Fruit fly (Drosophila melanogaster) whole organism, embryonic: ENCODE data around the gene CG3529.

ENCODE experiments used
- Adf1 ChIP-seq: fragments of 200-800 bp; sonication (Bioruptor generic); IDR thresholded peaks from 2 replicates; pipeline ENCODE4 v1.3.6; 2022; ENCODE audit warnings: missing biosample characterization, missing genetic modification characterization
- Blimp-1 ChIP-seq: fragments of 200-800 bp; sonication (Bioruptor generic); optimal IDR thresholded peaks from 3 replicates; lab custom pipeline; 2018; ENCODE audit warnings: missing biosample characterization, missing genetic modification characterization, mild to moderate bottlenecking, moderate library complexity, missing genetic modification reagents
- CG10462 ChIP-seq: fragments of 200-800 bp; sonication (Bioruptor generic); optimal IDR thresholded peaks from 2 replicates; lab custom pipeline; 2016; ENCODE audit warnings: missing biosample characterization, missing genetic modification characterization
- CG10654 ChIP-seq: fragments of 200-800 bp; sonication (Bioruptor generic); optimal IDR thresholded peaks from 2 replicates; lab custom pipeline; 2016; ENCODE audit warnings: missing biosample characterization, missing genetic modification characterization
- CG11398 ChIP-seq: fragments of 200-800 bp; sonication (Bioruptor generic); optimal IDR thresholded peaks from 2 replicates; lab custom pipeline; 2016; ENCODE audit warnings: missing biosample characterization, missing genetic modification characterization
- CG14050 ChIP-seq: fragments of 200-800 bp; sonication (Bioruptor generic); IDR thresholded peaks from 3 replicates; pipeline ENCODE4 v1.3.6; 2022; ENCODE audit warnings: missing biosample characterization, missing genetic modification characterization
- CG14667 ChIP-seq: fragments of 200-800 bp; sonication (Bioruptor generic); IDR thresholded peaks from 2 replicates; pipeline ENCODE4 v1.3.6; 2022; ENCODE audit warnings: missing biosample characterization, missing genetic modification characterization
- CG1529 ChIP-seq: fragments of 200-800 bp; sonication (Bioruptor generic); optimal IDR thresholded peaks from 3 replicates; lab custom pipeline; 2018; ENCODE audit warnings: missing biosample characterization, missing genetic modification characterization
- CG15601 ChIP-seq: fragments of 200-800 bp; sonication (Bioruptor generic); optimal IDR thresholded peaks from 3 replicates; lab custom pipeline; 2019; ENCODE audit warnings: missing biosample characterization, mild to moderate bottlenecking, missing genetic modification characterization, moderate library complexity
- CG1602 ChIP-seq: fragments of 200-800 bp; sonication (Bioruptor generic); optimal IDR thresholded peaks from 3 replicates; lab custom pipeline; 2016; ENCODE audit warnings: missing biosample characterization, missing genetic modification characterization
- CG17802 ChIP-seq: fragments of 200-800 bp; sonication (Bioruptor generic); optimal IDR thresholded peaks from 2 replicates; lab custom pipeline; 2018; ENCODE audit warnings: missing biosample characterization, mild to moderate bottlenecking, missing genetic modification characterization, moderate library complexity
- CG2889 ChIP-seq: fragments of 200-800 bp; sonication (Bioruptor generic); IDR thresholded peaks from 3 replicates; pipeline ENCODE4 v1.3.6; 2022; ENCODE audit warnings: missing biosample characterization, missing genetic modification characterization
- CG31365 ChIP-seq: fragments of 200-800 bp; sonication (Bioruptor generic); optimal IDR thresholded peaks from 2 replicates; lab custom pipeline; 2018; ENCODE audit warnings: missing biosample characterization, mild to moderate bottlenecking, missing genetic modification characterization
- CG33213 ChIP-seq: fragments of 200-800 bp; sonication (Bioruptor generic); optimal IDR thresholded peaks from 3 replicates; lab custom pipeline; 2016; ENCODE audit warnings: missing biosample characterization, missing genetic modification characterization
- CG4617 ChIP-seq: fragments of 200-800 bp; sonication (Bioruptor generic); optimal IDR thresholded peaks from 3 replicates; lab custom pipeline; 2016; ENCODE audit warnings: missing biosample characterization, missing genetic modification characterization, borderline replicate concordance
- CG6254 ChIP-seq: fragments of 200-800 bp; sonication (Bioruptor generic); optimal IDR thresholded peaks from 3 replicates; lab custom pipeline; 2017; ENCODE audit warnings: mild to moderate bottlenecking, missing biosample characterization, missing genetic modification reagents, missing genetic modification characterization
- CG9817 ChIP-seq: fragments of 200-800 bp; sonication (Bioruptor generic); optimal IDR thresholded peaks from 2 replicates; lab custom pipeline; 2018; ENCODE audit warnings: missing biosample characterization, mild to moderate bottlenecking, missing genetic modification characterization, moderate library complexity
- CoRest ChIP-seq: fragments of 200-800 bp; sonication (Bioruptor generic); optimal IDR thresholded peaks from 3 replicates; lab custom pipeline; 2018; ENCODE audit warnings: missing biosample characterization, mild to moderate bottlenecking, missing genetic modification characterization, moderate library complexity
- Ets65A ChIP-seq: fragments of 200-800 bp; sonication (Bioruptor generic); peaks from one replicate; lab custom pipeline; 2016; ENCODE audit warnings: missing biosample characterization, missing genetic modification characterization
- Hand ChIP-seq: fragments of 200-800 bp; sonication (Bioruptor generic); optimal IDR thresholded peaks from 2 replicates; lab custom pipeline; 2017; ENCODE audit warnings: mild to moderate bottlenecking, missing biosample characterization, missing genetic modification reagents, missing genetic modification characterization
- NC2α ChIP-seq: fragments of 200-800 bp; sonication (Bioruptor generic); optimal IDR thresholded peaks from 2 replicates; lab custom pipeline; 2016; ENCODE audit warnings: missing biosample characterization, missing genetic modification characterization
- Opbp ChIP-seq: fragments of 200-800 bp; sonication (Bioruptor generic); IDR thresholded peaks from 3 replicates; pipeline ENCODE4 v1.3.6; 2022; ENCODE audit warnings: missing biosample characterization, missing genetic modification characterization; ENCODE audit not compliant: partially characterized antibody
- Pdp1 ChIP-seq, 2 experiments: fragments of 200-800 bp; sonication (Bioruptor generic); optimal IDR thresholded peaks; 3 replicates each; lab custom pipeline; 2016; ENCODE audit warnings: missing biosample characterization in 2 of 2, missing genetic modification characterization in 2 of 2, mild to moderate bottlenecking in 1 of 2, moderate library complexity in 1 of 2
- Scr ChIP-seq: fragments of 200-800 bp; sonication (Bioruptor generic); IDR thresholded peaks from 2 replicates; pipeline ENCODE4 v1.3.6; 2022; ENCODE audit warnings: missing biosample characterization, missing genetic modification characterization; ENCODE audit not compliant: partially characterized antibody
- Six4 ChIP-seq: fragments of 200-800 bp; sonication (Bioruptor generic); optimal IDR thresholded peaks from 2 replicates; lab custom pipeline; 2016; ENCODE audit warnings: missing biosample characterization, missing genetic modification characterization
- Stat92E ChIP-seq, 3 experiments: fragments of >200 bp in 2 of 3; fragments of 200-800 bp in 1 of 3; sonication (Bioruptor generic) in 1 of 3; optimal IDR thresholded peaks; 2 replicates each; lab custom pipeline; 2017 to 2019; ENCODE audit warnings: missing biosample characterization in 3 of 3, missing genetic modification characterization in 3 of 3, mild to moderate bottlenecking in 1 of 3, moderate library complexity in 1 of 3
- Taf1 ChIP-seq: fragments of 200-800 bp; sonication (Bioruptor generic); IDR thresholded peaks from 2 replicates; pipeline ENCODE4 v1.3.6; 2022; ENCODE audit warnings: missing biosample characterization, missing genetic modification characterization
- Vsx1 ChIP-seq: fragments of 200-800 bp; sonication (Bioruptor generic); optimal IDR thresholded peaks from 2 replicates; lab custom pipeline; 2017; ENCODE audit warnings: missing biosample characterization, mild to moderate bottlenecking, missing genetic modification characterization, missing genetic modification reagents
- bab2 ChIP-seq: fragments of 200-800 bp; sonication (Bioruptor generic); optimal IDR thresholded peaks from 2 replicates; lab custom pipeline; 2016; ENCODE audit warnings: missing biosample characterization, missing genetic modification characterization
- bcd ChIP-seq: fragments of 200-800 bp; sonication (Bioruptor generic); optimal IDR thresholded peaks from 2 replicates; lab custom pipeline; 2017; ENCODE audit warnings: missing biosample characterization, mild to moderate bottlenecking, missing genetic modification characterization
- bigmax ChIP-seq: fragments of 200-800 bp; sonication (Bioruptor generic); optimal IDR thresholded peaks from 2 replicates; lab custom pipeline; 2018; ENCODE audit warnings: missing biosample characterization, mild to moderate bottlenecking, missing genetic modification characterization
- da ChIP-seq: fragments of 200-800 bp; sonication (Bioruptor generic); optimal IDR thresholded peaks from 2 replicates; lab custom pipeline; 2016; ENCODE audit warnings: missing biosample characterization, missing genetic modification characterization
- fd64A ChIP-seq: fragments of 200-800 bp; sonication (Bioruptor generic); optimal IDR thresholded peaks from 3 replicates; lab custom pipeline; 2018; ENCODE audit warnings: missing biosample characterization, mild to moderate bottlenecking, missing genetic modification characterization
- inv ChIP-seq: fragments of 200-800 bp; sonication (Bioruptor generic); IDR thresholded peaks from 2 replicates; pipeline ENCODE4 v1.3.6; 2022; ENCODE audit warnings: missing biosample characterization, missing genetic modification characterization; ENCODE audit not compliant: partially characterized antibody
- jigr1 ChIP-seq: fragments of 200-800 bp; sonication (Bioruptor generic); IDR thresholded peaks from 3 replicates; pipeline ENCODE4 v1.3.6; 2022; ENCODE audit warnings: missing biosample characterization, missing genetic modification characterization
- klu ChIP-seq: fragments of 200-800 bp; sonication (Bioruptor generic); IDR thresholded peaks from 2 replicates; pipeline ENCODE4 v1.3.6; 2022; ENCODE audit warnings: missing biosample characterization, missing genetic modification characterization
- kni ChIP-seq: fragments of 200-800 bp; sonication (Bioruptor generic); optimal IDR thresholded peaks from 3 replicates; lab custom pipeline; 2017; ENCODE audit warnings: mild to moderate bottlenecking, missing biosample characterization, missing genetic modification reagents, missing genetic modification characterization
- lilli ChIP-seq: fragments of 200-800 bp; sonication (Bioruptor generic); optimal IDR thresholded peaks from 3 replicates; lab custom pipeline; 2016; ENCODE audit warnings: missing biosample characterization, missing genetic modification characterization
- lola ChIP-seq, 3 experiments: fragments of >200 bp in 2 of 3; fragments of 200-800 bp in 1 of 3; sonication (Bioruptor generic) in 1 of 3; optimal IDR thresholded peaks; 2 replicates each; lab custom pipeline; 2017 to 2019; ENCODE audit warnings: missing biosample characterization in 3 of 3, missing genetic modification characterization in 3 of 3, mild to moderate bottlenecking in 1 of 3, moderate library complexity in 1 of 3
- p53 ChIP-seq: fragments of 200-800 bp; sonication (Bioruptor generic); optimal IDR thresholded peaks from 2 replicates; lab custom pipeline; 2016; ENCODE audit warnings: missing biosample characterization, missing genetic modification characterization
- pros ChIP-seq: fragments of 200-800 bp; sonication (Bioruptor generic); optimal IDR thresholded peaks from 3 replicates; lab custom pipeline; 2019; ENCODE audit warnings: missing biosample characterization, mild to moderate bottlenecking, missing genetic modification characterization, moderate library complexity
- ro ChIP-seq: fragments of 200-800 bp; sonication (Bioruptor generic); IDR thresholded peaks from 2 replicates; pipeline ENCODE4 v1.3.6; 2022; ENCODE audit warnings: missing biosample characterization, missing genetic modification characterization
- row ChIP-seq: fragments of 200-800 bp; sonication (Bioruptor generic); IDR thresholded peaks from 3 replicates; pipeline ENCODE4 v1.3.6; 2022; ENCODE audit warnings: missing biosample characterization, missing genetic modification characterization
- sens ChIP-seq: fragments of 200-800 bp; sonication (Bioruptor generic); peaks from one replicate; lab custom pipeline; 2016; ENCODE audit warnings: missing biosample characterization, missing genetic modification characterization
- sim ChIP-seq: fragments of 200-800 bp; sonication (Bioruptor generic); IDR thresholded peaks from 2 replicates; pipeline ENCODE4 v1.3.6; 2022; ENCODE audit warnings: missing biosample characterization, missing genetic modification characterization
- stwl ChIP-seq: fragments of 200-800 bp; sonication (Bioruptor generic); optimal IDR thresholded peaks from 3 replicates; lab custom pipeline; 2018; ENCODE audit warnings: missing biosample characterization, mild to moderate bottlenecking, missing genetic modification characterization, moderate library complexity
- wdn ChIP-seq: fragments of 200-800 bp; sonication (Bioruptor generic); IDR thresholded peaks from 2 replicates; pipeline ENCODE4 v1.3.6; 2022; ENCODE audit warnings: missing biosample characterization, missing genetic modification characterization
- zfh1 ChIP-seq: fragments of 200-800 bp; sonication (Bioruptor generic); IDR thresholded peaks from 3 replicates; pipeline ENCODE4 v1.3.6; 2022; ENCODE audit warnings: missing biosample characterization, missing genetic modification characterization

CG3529 gene

DNA sequence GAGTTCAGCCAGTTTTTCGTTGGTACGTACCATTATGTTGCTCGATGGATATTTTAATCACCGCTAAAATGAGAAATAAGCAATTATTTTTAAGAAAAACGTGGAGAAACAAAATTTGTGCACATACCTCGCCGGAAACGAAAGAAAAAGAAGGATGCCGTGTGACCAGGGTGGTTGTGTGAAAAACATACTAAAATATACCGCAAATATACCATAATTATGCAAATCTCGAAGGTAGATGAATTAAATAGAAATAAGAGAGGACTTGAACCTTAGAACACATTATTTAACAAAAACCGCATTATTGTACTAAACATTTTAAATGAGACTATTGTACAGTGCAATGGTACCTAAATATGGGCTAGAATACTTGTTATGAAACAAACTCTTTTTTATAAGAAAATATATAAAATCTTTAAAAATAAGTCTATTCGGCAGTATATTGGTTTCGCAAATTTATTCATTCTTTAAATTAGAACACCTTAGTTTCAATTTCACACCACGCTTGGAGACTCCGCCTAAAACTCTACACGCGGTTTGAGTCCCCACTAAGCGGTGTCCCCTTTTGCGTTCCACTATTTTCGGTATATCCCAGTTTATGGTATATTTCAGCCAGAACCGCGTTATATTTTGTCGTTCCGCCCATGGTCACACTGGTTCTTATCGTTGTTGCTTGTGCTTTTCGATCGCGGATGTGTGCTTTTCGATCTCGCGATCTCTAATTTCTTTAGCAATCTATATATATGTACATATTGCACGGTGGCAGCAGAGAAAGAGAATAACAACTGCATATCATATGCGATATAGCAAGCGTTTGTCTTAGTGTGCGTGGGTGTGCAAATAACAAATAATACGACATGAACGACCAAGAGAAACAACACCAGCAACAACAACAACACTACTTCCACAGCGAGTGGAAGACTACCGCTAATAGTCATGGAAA is 16.7 kb upstream of the CG3529 start, which contains the start of the genes RpS17 and MTF-1 (continued):
- no peak for TF ChIP-seq CG2889
- TF ChIP-seq lola (GFP tag; optimal IDR thresholded peaks at IDR 0.05; lab: Kevin White, UChicago) = no peak
- no peak for TF ChIP-seq inv
- no peak for TF ChIP-seq da (GFP tag; lab: Kevin White, UChicago)
- no peak for TF ChIP-seq Taf1 (GFP tag; lab: Robert Waterston, UW)
- no peak; the same call in 1 of the 2 replicates for TF ChIP-seq Scr (GFP tag; lab: Robert Waterston, UW)
- peak; percentile 39 for TF ChIP-seq stwl (tag; lab: Kevin White, UChicago)
- peak; percentile 25 for TF ChIP-seq CG31365 (tag; lab: Kevin White, UChicago)
- TF ChIP-seq CG10654 (GFP tag; lab: Kevin White, UChicago) = no peak
- TF ChIP-seq CG11398 (GFP tag; lab: Kevin White, UChicago) = peak; percentile 62
- no peak for TF ChIP-seq klu (GFP tag; lab: Robert Waterston, UW)
- TF ChIP-seq p53 (GFP tag; lab: Kevin White, UChicago) = no peak
- TF ChIP-seq CG6254 = no peak
- TF ChIP-seq sim (GFP tag; lab: Robert Waterston, UW) = 0 out of 2 replicates have a peak, but pooled peaks have one; percentile 16
- TF ChIP-seq jigr1 = no peak
- TF ChIP-seq CG4617 (GFP tag; lab: Kevin White, UChicago) = peak; percentile 60
- TF ChIP-seq sens (GFP tag; lab: Kevin White, UChicago) = peak; percentile 88
- TF ChIP-seq Vsx1 (GFP tag; lab: Kevin White, UChicago) = peak; percentile 51
- peak; percentile 68; the same call in 2 of the 3 replicates for TF ChIP-seq zfh1 (GFP tag; lab: Robert Waterston, UW)
- peak; percentile 10; the same call in 1 of the 3 replicates for TF ChIP-seq row (GFP tag; lab: Robert Waterston, UW)
- TF ChIP-seq kni (GFP tag; lab: Kevin White, UChicago) = peak; percentile 22
- no peak for TF ChIP-seq CG9817 (tag; lab: Kevin White, UChicago)
- TF ChIP-seq bigmax (GFP tag; lab: Kevin White, UChicago) = no peak
- peak; percentile 63 for TF ChIP-seq CG15601 (tag; lab: Kevin White, UChicago)
- no peak for TF ChIP-seq Six4 (GFP tag; lab: Kevin White, UChicago)
- TF ChIP-seq Stat92E (GFP tag; optimal IDR thresholded peaks at IDR 0.05; lab: Kevin White, UChicago) = peak in 1 of 3 experiments; percentile 30
- TF ChIP-seq CG10462 (GFP tag; lab: Kevin White, UChicago) = no peak
- TF ChIP-seq Opbp (GFP tag; lab: Robert Waterston, UW) = no peak
- TF ChIP-seq pros (GFP tag; lab: Kevin White, UChicago) = no peak
- no peak for TF ChIP-seq CG1602 (GFP tag; lab: Kevin White, UChicago)
- TF ChIP-seq fd64A (GFP tag; lab: Kevin White, UChicago) = peak; percentile 21
- TF ChIP-seq CG33213 = peak; percentile 57
- no peak for TF ChIP-seq bab2 (GFP tag; lab: Kevin White, UChicago)
- TF ChIP-seq CG1529 (GFP tag; lab: Kevin White, UChicago) = peak; percentile 51
- TF ChIP-seq NC2α (GFP tag; lab: Kevin White, UChicago) = no peak
- peak; percentile 37 for TF ChIP-seq Hand (GFP tag; lab: Kevin White, UChicago)
- TF ChIP-seq wdn = 0 out of 2 replicates have a peak, but pooled peaks have one; percentile 11
- no peak for TF ChIP-seq lilli (GFP tag; lab: Kevin White, UChicago)
- TF ChIP-seq CG14050 = peak; percentile 42; the same call in 2 of the 3 replicates
- peak; percentile 48 for TF ChIP-seq bcd (GFP tag; lab: Kevin White, UChicago)
- TF ChIP-seq CG17802 (tag; lab: Kevin White, UChicago) = no peak
- peak; percentile 31 for TF ChIP-seq CoRest (tag; lab: Kevin White, UChicago)
- TF ChIP-seq Adf1 (GFP tag; lab: Robert Waterston, UW) = no peak
- TF ChIP-seq CG14667 (GFP tag; lab: Robert Waterston, UW) = no peak
- no peak for TF ChIP-seq ro
- peak; percentile 85 for TF ChIP-seq Ets65A (GFP tag; lab: Kevin White, UChicago)
- no peak for TF ChIP-seq Blimp-1 (GFP tag; lab: Kevin White, UChicago)
- peak in 1 of 2 experiments; percentile 57 for TF ChIP-seq Pdp1 (GFP tag; optimal IDR thresholded peaks at IDR 0.05; lab: Kevin White, UChicago)
